Worm (Caenorhabditis elegans) whole organism, L4/young adult: ENCODE measurements around the gene arx-5.

Experiments used
- dao-5 ChIP-seq: sonication (generic microtip); optimal IDR thresholded peaks from 2 replicates; lab custom pipeline; 2016; ENCODE audit warnings: missing genotype, missing genetic modification characterization, moderate library complexity, missing compliant biosample characterization
- him-1 ChIP-seq: sonication (generic microtip); optimal IDR thresholded peaks from 2 replicates; lab custom pipeline; 2016; ENCODE audit warnings: missing genotype, missing genetic modification reagents, missing genetic modification characterization, missing compliant biosample characterization

- TF ChIP-seq him-1, result no peak
- no peak for TF ChIP-seq dao-5 (tag; lab: Kevin White, UChicago)
These were observed 31.2 kb upstream of the arx-5 start for ce11 chrIII:12848981-12849589.
